Worm (Caenorhabditis elegans): ENCODE data around the gene C53B7.6.

- TF ChIP-seq sox-4 (tag; optimal IDR thresholded peaks at IDR 0.05): no peak
- no peak for TF ChIP-seq che-1 (tag; optimal IDR thresholded peaks at IDR 0.05)
- no peak for TF ChIP-seq dve-1 (tag; optimal IDR thresholded peaks at IDR 0.05)
- TF ChIP-seq elt-2 (tag; optimal IDR thresholded peaks at IDR 0.05): no peak
- TF ChIP-seq pha-4 (tag; optimal IDR thresholded peaks at IDR 0.05): no peak
- TF ChIP-seq K09A11.1 (tag; optimal IDR thresholded peaks at IDR 0.05; ENCODE audit: insufficient read depth): no peak
- TF ChIP-seq nhr-232 (tag; optimal IDR thresholded peaks at IDR 0.05): no peak
- no peak for TF ChIP-seq pat-9 (tag; optimal IDR thresholded peaks at IDR 0.05)
- no peak for TF ChIP-seq ahr-1 (tag; optimal IDR thresholded peaks at IDR 0.05)
- TF ChIP-seq ceh-14 (tag; optimal IDR thresholded peaks at IDR 0.05): no peak
These were observed 31.3 kb upstream of the C53B7.6 start, which contains the start of gene F14B8.4 for ce11 chrX:6899848-6900247.
